Fruit fly (Drosophila melanogaster): ENCODE results near the gene Ugt36E1.

DNA sequence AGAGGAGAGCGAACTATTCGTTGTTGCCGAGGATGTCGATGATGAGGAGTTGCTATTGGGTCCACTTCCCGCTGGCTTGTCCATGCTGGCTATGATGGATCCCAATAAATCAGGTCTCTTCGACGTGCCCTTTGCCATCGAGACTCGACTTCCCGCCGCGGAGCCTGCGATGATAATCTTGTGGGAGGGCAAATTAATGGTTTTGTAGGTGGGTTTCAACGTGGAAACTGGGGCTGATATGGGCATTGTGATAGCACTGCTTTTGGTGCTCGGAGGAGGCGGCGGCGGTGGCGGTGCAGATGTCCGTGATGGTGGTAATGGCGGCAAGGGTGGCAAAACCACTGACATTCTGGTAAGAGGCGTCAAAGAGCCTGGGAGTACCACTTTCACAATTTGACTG is 8.0 kb downstream of the Ugt36E1 start:
- no peak for TF ChIP-seq psq (optimal IDR thresholded peaks at IDR 0.05)
- no peak for TF ChIP-seq Sin3A (optimal IDR thresholded peaks at IDR 0.05)
